Worm (Caenorhabditis elegans): ENCODE results near the gene hlh-17.
A peak's percentile ranks its signal among the peaks of the same experiment; 100 is the strongest.
"Not testable (repeated sequence)": the region's sequence is repeated elsewhere in the genome, so short reads cannot be mapped to it uniquely, and the experiment has no call there.

Gene hlh-17

ce11 chrIV:16254464-16254863 lies at the start of gene hlh-17:
hlh-17 (plus strand) TSS chrIV:16254764.
- TF ChIP-seq nhr-90 (tag; optimal IDR thresholded peaks at IDR 0.05) (no peak), zim-3 (tag; optimal IDR thresholded peaks at IDR 0.05) (no peak), snpc-4 (GFP tag; optimal IDR thresholded peaks at IDR 0.05) (no peak), snpc-4 (tag; optimal IDR thresholded peaks at IDR 0.05) (no peak), egrh-3 (GFP tag; IDR thresholded peaks at IDR 0.05) (no peak)

DNA sequence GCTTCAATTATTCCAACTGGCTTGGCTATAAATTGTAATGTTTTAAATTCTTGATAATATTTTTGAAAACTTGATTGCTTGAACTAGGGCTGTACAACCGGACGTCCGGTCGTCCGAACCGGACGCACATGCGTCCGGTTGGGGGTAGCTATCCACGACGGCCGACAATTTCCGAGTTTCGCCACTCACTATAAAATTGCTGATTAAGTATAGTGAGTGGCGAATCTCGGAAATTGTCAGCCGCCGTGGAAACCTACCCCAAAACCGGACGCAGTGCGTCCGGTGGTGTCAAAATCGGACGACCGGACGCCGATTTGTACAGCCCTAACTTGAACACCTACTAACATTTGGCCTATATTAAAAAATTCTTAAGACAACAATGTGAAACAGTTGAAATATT lies 45.1 kb upstream of the hlh-17 start:
- not testable (repeated sequence) for TF ChIP-seq snpc-4 (GFP tag; optimal IDR thresholded peaks at IDR 0.05)
- TF ChIP-seq snpc-4 (tag; optimal IDR thresholded peaks at IDR 0.05) = peak; percentile 20 to 92 (median 65)
- TF ChIP-seq snpc-1.1 (tag; optimal IDR thresholded peaks at IDR 0.05; ENCODE audit: insufficient read depth) = peak; percentile 52
- TF ChIP-seq attf-6 (GFP tag; IDR thresholded peaks at IDR 0.05) = peak; percentile 78

ce11 chrIV:16210913-16211312 lies 43.7 kb upstream of the hlh-17 start, which contains the start of gene H25K10.2:
H25K10.2 (minus strand) TSS chrIV:16211013.
- no peak for TF ChIP-seq mes-4 (tag; optimal IDR thresholded peaks at IDR 0.05)
- no peak for TF ChIP-seq die-1 (tag; optimal IDR thresholded peaks at IDR 0.05)

- TF ChIP-seq ceh-91 (GFP tag; IDR thresholded peaks at IDR 0.05) = no peak
- no peak for TF ChIP-seq B0336.3 (GFP tag; IDR thresholded peaks at IDR 0.05)
- TF ChIP-seq F39B2.1 (GFP tag; IDR thresholded peaks at IDR 0.05) = no peak
- TF ChIP-seq attf-6 (GFP tag; IDR thresholded peaks at IDR 0.05) = peak; percentile 54; the same call in 1 of the 2 replicates
- no peak for TF ChIP-seq nhr-120 (GFP tag; IDR thresholded peaks at IDR 0.05)
- TF ChIP-seq lir-1 (GFP tag; conservative IDR thresholded peaks at IDR 0.05) = no peak
- no peak for TF ChIP-seq hmg-1.2 (GFP tag; IDR thresholded peaks at IDR 0.05)
- TF ChIP-seq snpc-4 (GFP tag; optimal IDR thresholded peaks at IDR 0.05) = no peak
- TF ChIP-seq snpc-4 (tag; optimal IDR thresholded peaks at IDR 0.05) = peak in 2 of 4 experiments; percentile 22 to 58
- no peak for TF ChIP-seq egrh-3 (GFP tag; IDR thresholded peaks at IDR 0.05)
- no peak for TF ChIP-seq sdz-38 (tag; optimal IDR thresholded peaks at IDR 0.05)
- no peak for TF ChIP-seq F22D6.2 (tag; optimal IDR thresholded peaks at IDR 0.05)
- no peak for TF ChIP-seq atf-7 (tag; optimal IDR thresholded peaks at IDR 0.05)
- no peak for TF ChIP-seq fkh-3 (tag; optimal IDR thresholded peaks at IDR 0.05)
- TF ChIP-seq mes-4 (tag; optimal IDR thresholded peaks at IDR 0.05) = no peak
- TF ChIP-seq nfyb-1 (GFP tag; IDR thresholded peaks at IDR 0.05) = no peak
Measured at ce11 chrIV:16216165-16216564, 38.4 kb upstream of the hlh-17 start.

DNA sequence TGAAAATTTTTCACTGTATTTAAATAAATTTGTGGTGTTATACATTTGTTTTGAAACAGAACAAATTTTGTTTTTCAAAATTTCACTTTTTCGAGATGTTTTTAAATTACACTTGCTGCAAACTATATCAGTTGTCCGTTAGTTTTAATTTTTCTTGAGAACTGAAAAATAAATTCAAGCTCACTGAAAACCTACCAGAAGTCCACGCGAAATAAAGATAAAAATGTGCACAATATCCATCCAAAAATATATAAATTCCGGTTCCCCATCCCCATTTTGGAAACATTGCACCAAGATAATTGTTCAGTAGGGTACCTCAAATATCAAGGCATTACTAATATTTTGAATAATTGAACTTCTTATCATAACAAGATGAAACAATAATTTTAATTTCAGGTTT lies 33.9 kb upstream of the hlh-17 start:
- no peak for TF ChIP-seq hlh-26 (GFP tag; conservative IDR thresholded peaks at IDR 0.05)
- peak; percentile 80 for TF ChIP-seq attf-6 (GFP tag; IDR thresholded peaks at IDR 0.05)
- no peak for TF ChIP-seq somi-1 (GFP tag; optimal IDR thresholded peaks at IDR 0.05)
- TF ChIP-seq egrh-3 (GFP tag; IDR thresholded peaks at IDR 0.05) = no peak
- no peak for TF ChIP-seq snpc-4 (GFP tag; optimal IDR thresholded peaks at IDR 0.05)
- peak in 1 of 4 experiments; percentile 36 for TF ChIP-seq snpc-4 (tag; optimal IDR thresholded peaks at IDR 0.05)
- TF ChIP-seq mxl-1 (tag; optimal IDR thresholded peaks at IDR 0.05) = no peak
- no peak for TF ChIP-seq B0035.1 (tag; optimal IDR thresholded peaks at IDR 0.05)

- no peak for TF ChIP-seq C06A6.2 (GFP tag; conservative IDR thresholded peaks at IDR 0.05)
- no peak for TF ChIP-seq F57C9.4 (tag; optimal IDR thresholded peaks at IDR 0.05)
- TF ChIP-seq xnd-1 (tag; optimal IDR thresholded peaks at IDR 0.05) = no peak
- TF ChIP-seq ztf-18 (tag; optimal IDR thresholded peaks at IDR 0.05) = no peak
- no peak for TF ChIP-seq ztf-26 (tag; optimal IDR thresholded peaks at IDR 0.05)
- TF ChIP-seq snpc-1.3 (tag; optimal IDR thresholded peaks at IDR 0.05; ENCODE audit: insufficient read depth) = no peak
- no peak for TF ChIP-seq ztf-25 (GFP tag; IDR thresholded peaks at IDR 0.05)
- TF ChIP-seq repo-1 (tag; optimal IDR thresholded peaks at IDR 0.05) = no peak
- no peak for TF ChIP-seq K12H6.12 (tag; optimal IDR thresholded peaks at IDR 0.05)
- TF ChIP-seq akir-1 (GFP tag; optimal IDR thresholded peaks at IDR 0.05) = no peak
- TF ChIP-seq bed-1 (GFP tag; IDR thresholded peaks at IDR 0.05) = no peak
- no peak for TF ChIP-seq rcor-1 (GFP tag; IDR thresholded peaks at IDR 0.05)
Measured at ce11 chrIV:16221559-16221958, 33.0 kb upstream of the hlh-17 start, which contains the start of gene srv-11. srv-11 (minus strand) TSS chrIV:16221659.

Measured in whole organism, young adult.